Fruit fly (Drosophila melanogaster): ENCODE results near the gene CG12016.

- no peak for TF ChIP-seq Gug (GFP tag; IDR thresholded peaks at IDR 0.05)
- no peak for TF ChIP-seq dac (GFP tag; optimal IDR thresholded peaks at IDR 0.05)
These were observed 48.6 kb upstream of the CG12016 start, which contains the start of gene CG14960 for dm6 chr3L:3270736-3271135.

All from whole organism, prepupa.